Worm (Caenorhabditis elegans) whole organism, L2 larva: Measurements from ENCODE around the gene lin-54.

Source experiments
- C34F6.9 ChIP-seq: fragments of 150-350 bp; optimal IDR thresholded peaks from 2 replicates; lab custom pipeline; 2014; ENCODE audit warnings: missing biosample characterization, missing genetic modification characterization
- F13H6.1 ChIP-seq: sonication (generic microtip); optimal IDR thresholded peaks from 2 replicates; lab custom pipeline; 2016; ENCODE audit warnings: missing genetic modification characterization, missing compliant biosample characterization
- Y55F3AM.14 ChIP-seq: fragments of 200-800 bp; sonication (Bioruptor generic); optimal IDR thresholded peaks from 2 replicates; lab custom pipeline; 2018; ENCODE audit warnings: mild to moderate bottlenecking, missing genetic modification characterization, missing compliant biosample characterization
- ZK546.5 ChIP-seq: sonication (generic microtip); optimal IDR thresholded peaks from 2 replicates; lab custom pipeline; 2017; ENCODE audit warnings: missing biosample characterization, missing genetic modification characterization
- alr-1 ChIP-seq: fragments of 150-350 bp; optimal IDR thresholded peaks from 2 replicates; lab custom pipeline; 2014; ENCODE audit warnings: missing biosample characterization, missing genetic modification characterization
- aly-2 ChIP-seq: fragments of 150-350 bp; optimal IDR thresholded peaks from 2 replicates; lab custom pipeline; 2014; ENCODE audit warnings: missing biosample characterization, missing genetic modification characterization
- blmp-1 ChIP-seq: sonication (generic microtip); optimal IDR thresholded peaks from 2 replicates; lab custom pipeline; 2017; ENCODE audit warnings: missing genetic modification characterization, mild to moderate bottlenecking, missing compliant biosample characterization, antibody characterized with exemption, moderate library complexity; ENCODE audit not compliant: insufficient read depth
- ceh-16 ChIP-seq: fragments of 150-350 bp; optimal IDR thresholded peaks from 2 replicates; lab custom pipeline; 2014; ENCODE audit warnings: missing biosample characterization, missing genetic modification characterization
- ceh-82 ChIP-seq: fragments of 150-350 bp; optimal IDR thresholded peaks from 2 replicates; lab custom pipeline; 2014; ENCODE audit warnings: missing biosample characterization, missing genetic modification characterization
- crh-2 ChIP-seq: sonication (generic microtip); optimal IDR thresholded peaks from 2 replicates; lab custom pipeline; 2017; ENCODE audit warnings: missing biosample characterization, missing genetic modification characterization
- dmd-4 ChIP-seq: sonication (generic microtip); optimal IDR thresholded peaks from 2 replicates; lab custom pipeline; 2017; ENCODE audit warnings: missing biosample characterization, missing genetic modification characterization
- egl-27 ChIP-seq: sonication (generic microtip); optimal IDR thresholded peaks from 3 replicates; lab custom pipeline; 2017; ENCODE audit warnings: missing biosample characterization, missing genetic modification reagents, missing genetic modification characterization
- elt-1 ChIP-seq: fragments of 150-350 bp; optimal IDR thresholded peaks from 2 replicates; lab custom pipeline; 2014; ENCODE audit warnings: missing biosample characterization, missing genetic modification characterization
- fos-1 ChIP-seq: fragments of 150-350 bp; optimal IDR thresholded peaks from 2 replicates; lab custom pipeline; 2014; ENCODE audit warnings: missing biosample characterization, missing genetic modification characterization
- gmeb-1 ChIP-seq: fragments of 150-350 bp; optimal IDR thresholded peaks from 2 replicates; lab custom pipeline; 2014; ENCODE audit warnings: missing biosample characterization, missing genetic modification characterization
- lin-11 ChIP-seq: fragments of 150-350 bp; sonication (generic microtip); optimal IDR thresholded peaks from 2 replicates; lab custom pipeline; 2014; ENCODE audit warnings: missing biosample characterization, missing genetic modification characterization, inconsistent platforms, mixed read lengths
- lin-13 ChIP-seq: fragments of 150-350 bp; optimal IDR thresholded peaks from 2 replicates; lab custom pipeline; 2014; ENCODE audit warnings: missing biosample characterization, missing genetic modification reagents, missing genetic modification characterization
- lin-39 ChIP-seq: fragments of 150-350 bp; optimal IDR thresholded peaks from 2 replicates; lab custom pipeline; 2014; ENCODE audit warnings: missing biosample characterization, missing genetic modification reagents, missing genetic modification characterization
- lsy-2 ChIP-seq, 2 experiments: fragments of 150-350 bp in 1 of 2; sonication (generic microtip) in 1 of 2; optimal IDR thresholded peaks; 2 replicates each; lab custom pipeline; 2014 to 2017; ENCODE audit warnings: missing biosample characterization in 2 of 2, missing genetic modification characterization in 2 of 2
- mab-5 ChIP-seq: fragments of 150-350 bp; optimal IDR thresholded peaks from 2 replicates; lab custom pipeline; 2014; ENCODE audit warnings: missing biosample characterization, missing genetic modification characterization
- mbf-1 ChIP-seq: sonication (generic microtip); optimal IDR thresholded peaks from 2 replicates; lab custom pipeline; 2017; ENCODE audit warnings: missing biosample characterization, missing genetic modification characterization
- nhr-10 ChIP-seq: sonication (generic microtip); optimal IDR thresholded peaks from 2 replicates; lab custom pipeline; 2017; ENCODE audit warnings: missing biosample characterization, missing genetic modification characterization
- nhr-11 ChIP-seq: fragments of 150-350 bp; optimal IDR thresholded peaks from 2 replicates; lab custom pipeline; 2014; ENCODE audit warnings: missing biosample characterization, missing genetic modification characterization
- nhr-12 ChIP-seq: fragments of 150-350 bp; optimal IDR thresholded peaks from 2 replicates; lab custom pipeline; 2014; ENCODE audit warnings: missing biosample characterization, missing genetic modification characterization
- nhr-129 ChIP-seq: fragments of 150-350 bp; optimal IDR thresholded peaks from 2 replicates; lab custom pipeline; 2014; ENCODE audit warnings: missing biosample characterization, missing genetic modification characterization
- nhr-21 ChIP-seq: fragments of 150-350 bp; optimal IDR thresholded peaks from 2 replicates; lab custom pipeline; 2014; ENCODE audit warnings: missing biosample characterization, missing genetic modification characterization
- nhr-237 ChIP-seq: fragments of 150-350 bp; optimal IDR thresholded peaks from 2 replicates; lab custom pipeline; 2014; ENCODE audit warnings: missing biosample characterization, missing genetic modification characterization
- nhr-25 ChIP-seq: fragments of 150-350 bp; sonication (generic microtip); optimal IDR thresholded peaks from 3 replicates; lab custom pipeline; 2014; ENCODE audit warnings: missing biosample characterization, missing genetic modification characterization
- nhr-6 ChIP-seq: fragments of 150-350 bp; optimal IDR thresholded peaks from 2 replicates; lab custom pipeline; 2014; ENCODE audit warnings: missing biosample characterization, missing genetic modification characterization
- nhr-77 ChIP-seq: fragments of 150-350 bp; optimal IDR thresholded peaks from 2 replicates; lab custom pipeline; 2014; ENCODE audit warnings: missing biosample characterization, missing genetic modification characterization
- peb-1 ChIP-seq: fragments of 150-350 bp; optimal IDR thresholded peaks from 2 replicates; lab custom pipeline; 2014; ENCODE audit warnings: missing biosample characterization, missing genetic modification characterization
- sem-4 ChIP-seq: fragments of 150-350 bp; optimal IDR thresholded peaks from 2 replicates; lab custom pipeline; 2014; ENCODE audit warnings: missing biosample characterization, missing genetic modification reagents, missing genetic modification characterization
- sma-3 ChIP-seq: sonication (generic microtip); optimal IDR thresholded peaks from 2 replicates; lab custom pipeline; 2016; ENCODE audit warnings: missing genetic modification reagents, missing genetic modification characterization, missing compliant biosample characterization
- sma-9 ChIP-seq, 2 experiments: fragments of 150-350 bp in 1 of 2; sonication (generic microtip) in 1 of 2; optimal IDR thresholded peaks; 2 replicates each; lab custom pipeline; 2014 to 2016; ENCODE audit warnings: missing genetic modification characterization in 2 of 2, mild to moderate bottlenecking in 1 of 2, missing biosample characterization in 1 of 2, missing compliant biosample characterization in 1 of 2, missing genetic modification reagents in 1 of 2, moderate library complexity in 1 of 2
- snpc-4 ChIP-seq: fragments of 150-350 bp; optimal IDR thresholded peaks from 2 replicates; lab custom pipeline; 2014; ENCODE audit warnings: missing biosample characterization, missing genetic modification characterization
- unc-39 ChIP-seq: fragments of 150-350 bp; optimal IDR thresholded peaks from 2 replicates; lab custom pipeline; 2014; ENCODE audit warnings: missing biosample characterization, missing genetic modification characterization
- unc-55 ChIP-seq: fragments of 150-350 bp; sonication (generic microtip); optimal IDR thresholded peaks from 3 replicates; lab custom pipeline; 2014; ENCODE audit warnings: missing biosample characterization, missing genetic modification reagents, missing genetic modification characterization
- unc-62 ChIP-seq: fragments of 150-350 bp; optimal IDR thresholded peaks from 2 replicates; lab custom pipeline; 2014; ENCODE audit warnings: missing biosample characterization, missing genetic modification reagents, missing genetic modification characterization
- zag-1 ChIP-seq: fragments of 150-350 bp; optimal IDR thresholded peaks from 2 replicates; lab custom pipeline; 2014; ENCODE audit warnings: missing biosample characterization, missing genetic modification characterization
- ztf-1 ChIP-seq: fragments of 200-800 bp; sonication (Bioruptor generic); conservative IDR thresholded peaks from 2 replicates; pipeline ENCODE4 v1.3.6; 2022; ENCODE audit warnings: missing genetic modification characterization, missing compliant biosample characterization
- ztf-11 ChIP-seq: sonication (generic microtip); optimal IDR thresholded peaks from 2 replicates; lab custom pipeline; 2017; ENCODE audit warnings: missing biosample characterization, missing genetic modification characterization

Gene lin-54

ce11 chrIV:13240842-13241143, at the start of gene lin-54:
Gene lin-54 (plus strand): TSS chrIV:13241044.
- TF ChIP-seq ceh-16 (tag; lab: Kevin White, UChicago), result no peak
- TF ChIP-seq nhr-129 (tag; lab: Kevin White, UChicago), result no peak
- no peak for TF ChIP-seq C34F6.9 (tag; lab: Kevin White, UChicago)
- TF ChIP-seq alr-1 (tag; lab: Kevin White, UChicago), result no peak
- TF ChIP-seq lsy-2 (tag; optimal IDR thresholded peaks at IDR 0.05; lab: Kevin White, UChicago), result no peak
- TF ChIP-seq nhr-25, result no peak
- TF ChIP-seq lin-11 (tag; lab: Kevin White, UChicago), result no peak
- no peak for TF ChIP-seq ztf-11
- no peak for TF ChIP-seq nhr-6 (tag; lab: Kevin White, UChicago)
- no peak for TF ChIP-seq sem-4 (tag; lab: Kevin White, UChicago)
- no peak for TF ChIP-seq nhr-21 (tag; lab: Kevin White, UChicago)
- TF ChIP-seq nhr-77, result no peak
- TF ChIP-seq lin-39 (tag; lab: Kevin White, UChicago), result no peak
- no peak for TF ChIP-seq unc-39 (tag; lab: Kevin White, UChicago)
- TF ChIP-seq nhr-237 (tag; lab: Kevin White, UChicago), result no peak
- no peak for TF ChIP-seq lin-13 (GFP tag; lab: Kevin White, UChicago)

DNA sequence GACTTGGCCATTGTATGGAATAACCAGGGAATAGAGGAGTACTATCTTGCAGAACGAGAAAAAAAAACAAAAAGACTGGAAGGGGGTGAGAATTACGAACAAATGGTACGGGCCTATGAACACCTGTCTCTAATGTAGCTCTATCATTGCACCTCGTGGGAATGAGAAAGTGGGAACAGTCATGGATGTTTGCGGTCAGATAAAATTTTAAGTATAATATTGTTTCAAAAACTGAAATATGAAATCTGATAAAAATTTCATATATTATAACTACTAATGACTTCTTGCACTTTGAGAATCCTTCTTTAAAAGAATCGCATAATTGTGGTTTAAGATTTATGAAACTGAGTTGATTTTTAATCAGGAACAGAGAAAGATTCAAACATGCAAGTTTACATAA, 47.6 kb upstream of the lin-54 start, which contains the start of gene F58D2.5:
Gene F58D2.5, minus strand, starts transcription at position 101 of the 400 bp plus-strand sequence.
- no peak for TF ChIP-seq crh-2
- TF ChIP-seq C34F6.9 (tag; lab: Kevin White, UChicago), result no peak
- no peak for TF ChIP-seq snpc-4 (tag; lab: Kevin White, UChicago)
- no peak for TF ChIP-seq mbf-1 (tag; lab: Kevin White, UChicago)
- no peak for TF ChIP-seq elt-1 (tag; lab: Kevin White, UChicago)
- TF ChIP-seq ZK546.5, result no peak
- TF ChIP-seq gmeb-1 (tag; lab: Kevin White, UChicago), result no peak
- no peak for TF ChIP-seq mab-5 (tag; lab: Kevin White, UChicago)
- no peak for TF ChIP-seq lsy-2 (tag; optimal IDR thresholded peaks at IDR 0.05; lab: Kevin White, UChicago)
- no peak for TF ChIP-seq nhr-6 (tag; lab: Kevin White, UChicago)
- no peak for TF ChIP-seq egl-27 (tag; lab: Kevin White, UChicago)
- no peak for TF ChIP-seq unc-39 (tag; lab: Kevin White, UChicago)
- no peak for TF ChIP-seq ceh-82 (tag; lab: Kevin White, UChicago)
- TF ChIP-seq fos-1 (tag; lab: Kevin White, UChicago), result no peak
- no peak for TF ChIP-seq peb-1 (tag; lab: Kevin White, UChicago)
- TF ChIP-seq alr-1 (tag; lab: Kevin White, UChicago), result no peak
- TF ChIP-seq sma-3, result no peak

DNA sequence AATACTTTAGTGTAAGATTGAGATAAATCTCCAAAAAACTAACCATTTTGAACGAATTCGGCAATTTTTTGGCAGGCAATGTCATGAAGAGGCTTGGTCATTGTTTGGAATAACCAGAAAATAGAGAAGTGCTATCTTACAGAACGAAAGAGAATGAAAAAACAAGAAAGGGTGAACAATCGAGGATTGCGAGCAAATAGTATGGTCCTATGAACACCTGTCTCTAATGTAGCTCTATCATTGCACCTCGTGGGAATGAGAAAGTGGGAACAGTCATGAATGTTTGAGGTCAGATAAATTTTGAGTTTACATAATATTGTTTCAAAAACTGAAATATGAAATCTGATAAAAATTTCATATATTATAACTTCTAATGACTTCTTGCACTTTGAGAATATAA, 43.6 kb upstream of the lin-54 start, which contains the start of gene C48D1.1:
Gene C48D1.1, minus strand, starts transcription at position 101 of the 400 bp plus-strand sequence.
- TF ChIP-seq zag-1 (tag; lab: Kevin White, UChicago) (no peak), nhr-10 (tag; lab: Kevin White, UChicago) (no peak), egl-27 (tag; lab: Kevin White, UChicago) (no peak), mab-5 (tag; lab: Kevin White, UChicago) (no peak), Y55F3AM.14 (GFP tag; lab: Kevin White, UChicago) (no peak), ceh-16 (tag; lab: Kevin White, UChicago) (no peak), nhr-12 (tag; lab: Kevin White, UChicago) (no peak)

DNA sequence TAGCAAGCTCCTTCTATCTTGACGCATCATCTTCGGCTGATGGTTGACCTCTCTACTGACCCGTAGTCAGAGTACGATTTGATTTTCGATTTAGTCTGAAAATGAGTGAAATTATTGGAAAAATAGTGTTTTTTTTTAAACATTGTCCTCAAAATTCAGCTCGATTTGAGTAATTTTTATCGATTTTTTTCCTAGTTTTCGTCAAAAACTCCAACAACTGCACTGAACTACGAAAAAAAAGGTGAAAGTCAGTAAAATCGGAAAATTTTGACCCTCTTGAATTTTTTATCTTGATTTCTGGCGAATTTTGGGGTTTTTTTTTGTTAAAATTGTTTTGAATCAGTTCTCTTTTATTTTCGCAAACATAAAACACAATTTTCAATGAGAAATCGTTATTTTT, 36.8 kb upstream of the lin-54 start, which contains the start of gene ced-3:
Gene ced-3, minus strand, starts transcription at position 101 of the 400 bp plus-strand sequence.
- TF ChIP-seq sma-9 (GFP tag; optimal IDR thresholded peaks at IDR 0.05; lab: Kevin White, UChicago), result no peak
- TF ChIP-seq sma-9 (tag; optimal IDR thresholded peaks at IDR 0.05; lab: Kevin White, UChicago), result no peak
- TF ChIP-seq egl-27 (tag; lab: Kevin White, UChicago), result no peak
- TF ChIP-seq zag-1 (tag; lab: Kevin White, UChicago), result no peak
- TF ChIP-seq nhr-129 (tag; lab: Kevin White, UChicago), result no peak
- TF ChIP-seq sem-4 (tag; lab: Kevin White, UChicago), result no peak

ce11 chrIV:13205891-13206290, 35.0 kb upstream of the lin-54 start:
- TF ChIP-seq nhr-25, result no peak
- no peak for TF ChIP-seq aly-2 (tag; lab: Kevin White, UChicago)
- no peak for TF ChIP-seq nhr-237 (tag; lab: Kevin White, UChicago)
- TF ChIP-seq F13H6.1 (tag; lab: Kevin White, UChicago), result no peak
- TF ChIP-seq lin-39 (tag; lab: Kevin White, UChicago), result no peak
- peak; percentile 50 for TF ChIP-seq unc-55 (GFP tag; lab: Kevin White, UChicago)
- TF ChIP-seq ceh-82 (tag; lab: Kevin White, UChicago), result no peak
- TF ChIP-seq nhr-11, result no peak
- TF ChIP-seq nhr-6 (tag; lab: Kevin White, UChicago), result no peak
- no peak for TF ChIP-seq nhr-77
- no peak for TF ChIP-seq unc-62 (GFP tag; lab: Kevin White, UChicago)
- no peak for TF ChIP-seq nhr-10 (tag; lab: Kevin White, UChicago)
- TF ChIP-seq sma-3, result no peak
- no peak for TF ChIP-seq mbf-1 (tag; lab: Kevin White, UChicago)
- no peak for TF ChIP-seq zag-1 (tag; lab: Kevin White, UChicago)
- TF ChIP-seq blmp-1 (tag; lab: Kevin White, UChicago), result no peak
- TF ChIP-seq ceh-16 (tag; lab: Kevin White, UChicago), result no peak
- no peak for TF ChIP-seq unc-39 (tag; lab: Kevin White, UChicago)
- TF ChIP-seq ztf-1 (GFP tag; lab: Robert Waterston, UW), result no peak
- TF ChIP-seq fos-1 (tag; lab: Kevin White, UChicago), result peak; percentile 7
- no peak for TF ChIP-seq ZK546.5
- no peak for TF ChIP-seq Y55F3AM.14 (GFP tag; lab: Kevin White, UChicago)
- no peak for TF ChIP-seq dmd-4 (tag; lab: Kevin White, UChicago)
- no peak for TF ChIP-seq sma-9 (GFP tag; optimal IDR thresholded peaks at IDR 0.05; lab: Kevin White, UChicago)
- no peak for TF ChIP-seq sma-9 (tag; optimal IDR thresholded peaks at IDR 0.05; lab: Kevin White, UChicago)
- TF ChIP-seq nhr-12 (tag; lab: Kevin White, UChicago), result no peak
- peak; percentile 84 for TF ChIP-seq nhr-129 (tag; lab: Kevin White, UChicago)
- no peak for TF ChIP-seq nhr-21 (tag; lab: Kevin White, UChicago)
